Worm (Caenorhabditis elegans) whole organism, mixed stage, embryonic: ENCODE results near the gene srt-22.

ENCODE experiments used
- nhr-12 ChIP-seq: fragments of 150-350 bp; optimal IDR thresholded peaks from 2 replicates; lab custom pipeline; 2014; ENCODE audit warnings: missing biosample characterization, missing genetic modification characterization
- ztf-11 ChIP-seq: fragments of 150-350 bp; optimal IDR thresholded peaks from 2 replicates; lab custom pipeline; 2014; ENCODE audit warnings: missing biosample characterization, missing genetic modification characterization

- TF ChIP-seq ztf-11, result no peak
- no peak for TF ChIP-seq nhr-12 (tag; lab: Kevin White, UChicago)
These were observed 21.9 kb downstream of the srt-22 start, which contains the start of gene str-96 for ce11 chrV:15293865-15294264.
